Worm (Caenorhabditis elegans): ENCODE measurements around the gene F35B3.4.
A peak's percentile ranks its signal among the peaks of the same experiment; 100 is the strongest.

The F35B3.4 gene

DNA sequence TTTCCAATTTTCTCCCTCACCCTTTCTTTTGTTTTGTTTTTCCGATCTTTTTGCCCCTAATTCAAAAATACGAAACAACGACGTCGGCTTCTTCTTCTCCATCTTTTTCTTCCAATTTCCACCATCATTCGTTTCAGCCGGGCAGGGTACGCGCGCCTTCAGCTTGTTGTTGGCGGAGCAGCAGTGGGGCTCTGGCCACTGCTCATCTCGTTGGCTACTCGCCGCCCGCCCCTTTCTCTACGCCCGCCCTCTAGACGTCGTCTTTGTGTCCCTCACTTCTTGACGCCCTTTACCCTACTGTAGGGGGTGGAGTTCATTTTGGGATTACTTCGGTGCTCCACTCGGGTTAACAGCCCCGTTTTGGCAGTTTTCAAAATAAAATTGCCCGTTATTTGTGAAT, 21.8 kb downstream of the F35B3.4 start:
- TF ChIP-seq lin-39 (tag; optimal IDR thresholded peaks at IDR 0.05): peak; percentile 12
- no peak for TF ChIP-seq nhr-12 (tag; optimal IDR thresholded peaks at IDR 0.05)
- peak; percentile 74 for TF ChIP-seq nfya-1 (tag; optimal IDR thresholded peaks at IDR 0.05; ENCODE audit: insufficient read depth)

DNA sequence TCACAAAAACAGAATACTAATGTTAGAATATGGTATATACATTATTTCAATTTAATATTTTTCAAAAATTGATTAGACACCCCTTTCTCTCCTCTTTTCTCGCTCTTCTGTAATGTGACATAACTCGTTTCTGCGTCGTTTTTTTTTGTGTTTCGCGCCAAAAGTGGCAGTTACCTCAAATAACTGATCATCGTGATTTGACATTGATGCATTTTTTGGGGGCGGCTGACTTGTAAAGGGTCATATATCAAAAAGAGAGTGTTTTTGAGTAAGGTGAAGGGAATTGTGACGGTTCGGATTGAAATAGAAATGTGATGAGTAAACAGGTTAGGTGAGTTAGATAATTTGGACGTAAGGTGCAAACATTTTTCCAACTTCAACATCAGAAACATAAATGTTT, 22.8 kb downstream of the F35B3.4 start:
- TF ChIP-seq nhr-25 (tag; optimal IDR thresholded peaks at IDR 0.05) (peak; percentile 67), nhr-76 (tag; optimal IDR thresholded peaks at IDR 0.05) (no peak)

- TF ChIP-seq fkh-10 (GFP tag; optimal IDR thresholded peaks at IDR 0.05): no peak
- peak; percentile 74 for TF ChIP-seq pha-4 (tag; optimal IDR thresholded peaks at IDR 0.05)
- no peak for TF ChIP-seq lin-39 (tag; optimal IDR thresholded peaks at IDR 0.05)
- no peak for TF ChIP-seq hmg-11 (tag; optimal IDR thresholded peaks at IDR 0.05)
- no peak for TF ChIP-seq eor-1 (tag; optimal IDR thresholded peaks at IDR 0.05)
- TF ChIP-seq pqm-1 (tag; optimal IDR thresholded peaks at IDR 0.05): peak; percentile 63
- no peak for TF ChIP-seq lsy-12 (tag; optimal IDR thresholded peaks at IDR 0.05)
- no peak for TF ChIP-seq egl-27 (tag; optimal IDR thresholded peaks at IDR 0.05)
- TF ChIP-seq R02D3.7 (tag; optimal IDR thresholded peaks at IDR 0.05): no peak
- TF ChIP-seq egl-5 (tag; optimal IDR thresholded peaks at IDR 0.05): no peak
- no peak for TF ChIP-seq ceh-28 (tag; optimal IDR thresholded peaks at IDR 0.05)
- no peak for TF ChIP-seq skn-1 (tag; optimal IDR thresholded peaks at IDR 0.05)
- TF ChIP-seq nhr-25 (tag; optimal IDR thresholded peaks at IDR 0.05): no peak
- peak; percentile 70 for TF ChIP-seq elt-2 (tag; optimal IDR thresholded peaks at IDR 0.05)
- TF ChIP-seq elt-3 (tag; optimal IDR thresholded peaks at IDR 0.05): no peak
Measured at ce11 chrX:16995886-16996283, 24.9 kb downstream of the F35B3.4 start.

DNA sequence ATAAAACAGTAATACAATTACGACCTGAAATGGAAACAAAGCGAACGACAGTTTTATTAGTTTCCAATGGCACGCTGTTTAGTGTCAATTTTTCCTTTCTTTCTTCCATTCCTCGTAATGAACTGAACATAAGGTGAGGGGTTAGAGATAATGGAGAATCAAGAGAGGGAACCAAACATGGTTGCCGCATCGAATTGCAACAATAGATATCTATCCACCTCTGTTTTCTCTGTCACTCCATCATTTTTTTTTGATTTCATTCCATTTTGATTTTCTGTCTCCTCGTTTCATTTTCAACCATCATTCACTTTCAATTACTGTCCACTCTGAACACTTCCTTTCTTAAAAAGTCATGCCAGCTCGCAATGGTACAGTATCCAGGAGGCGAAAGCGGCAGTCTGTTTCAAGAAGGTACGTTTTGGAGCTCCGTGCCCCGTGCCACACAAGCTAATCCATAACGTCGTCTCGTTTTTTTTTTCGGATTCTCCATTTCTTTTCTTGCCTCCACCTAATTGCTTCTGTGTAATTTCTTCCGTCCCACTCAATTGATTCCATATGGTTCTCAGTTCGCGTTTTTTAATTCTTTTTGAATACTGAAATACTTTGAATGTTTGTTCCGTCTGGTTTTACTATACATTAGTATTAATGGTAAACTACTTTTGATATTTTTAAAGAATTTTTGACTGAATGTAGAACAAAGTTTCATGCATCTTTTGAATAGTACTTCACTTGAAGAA, 25.4 kb downstream of the F35B3.4 start:
- TF ChIP-seq ceh-16 (tag; optimal IDR thresholded peaks at IDR 0.05) (no peak), elt-2 (tag; optimal IDR thresholded peaks at IDR 0.05) (peak; percentile 12)

DNA sequence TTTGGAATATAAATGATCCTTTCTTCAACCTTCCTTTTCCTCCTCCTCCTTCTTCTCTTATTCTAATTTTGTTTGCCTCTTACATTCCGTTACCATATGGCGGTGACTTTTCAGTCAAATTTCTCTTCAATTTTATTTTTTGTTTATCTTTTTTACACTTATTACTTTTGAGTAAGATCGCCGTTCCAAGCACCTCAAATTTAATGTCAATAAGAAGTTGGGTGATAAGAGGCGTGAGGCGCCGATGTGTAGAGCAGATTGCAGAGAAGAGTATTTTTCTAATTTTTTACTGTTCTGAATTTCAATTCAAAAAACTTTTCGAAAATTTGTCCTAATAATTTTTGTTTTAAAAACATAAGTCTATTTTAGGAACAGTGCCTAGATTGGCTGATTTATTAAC, 26.3 kb downstream of the F35B3.4 start:
- TF ChIP-seq elt-2 (tag; optimal IDR thresholded peaks at IDR 0.05) (peak; percentile 12), nhr-237 (tag; optimal IDR thresholded peaks at IDR 0.05) (no peak), pha-4 (tag; optimal IDR thresholded peaks at IDR 0.05) (peak; percentile 66), tbx-2 (tag; optimal IDR thresholded peaks at IDR 0.05) (no peak)

ce11 chrX:16993524-16993923, 27.2 kb downstream of the F35B3.4 start:
- TF ChIP-seq zag-1 (tag; optimal IDR thresholded peaks at IDR 0.05) (no peak), nhr-25 (tag; optimal IDR thresholded peaks at IDR 0.05) (peak; percentile 57)

DNA sequence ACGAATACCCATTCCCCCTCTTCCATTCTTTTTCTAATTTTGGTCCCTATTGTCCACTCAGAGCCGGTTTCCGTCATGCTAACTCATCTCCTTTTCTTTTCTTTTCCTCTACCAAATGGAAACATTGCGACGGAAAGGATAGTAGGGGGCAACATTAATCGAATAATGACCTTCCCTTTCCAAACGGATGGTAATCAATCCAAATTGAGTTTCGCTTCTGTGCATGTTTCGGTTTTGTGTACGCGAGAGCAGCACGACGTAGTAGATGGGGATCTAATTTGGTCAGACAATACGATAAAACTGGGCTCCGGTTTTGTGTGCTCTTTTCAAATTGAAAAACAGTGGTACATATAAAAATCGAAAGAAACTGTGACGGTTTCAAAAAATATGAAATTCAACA, 29.3 kb downstream of the F35B3.4 start:
- TF ChIP-seq zag-1 (tag; optimal IDR thresholded peaks at IDR 0.05): peak; percentile 16
- TF ChIP-seq nfya-1 (tag; optimal IDR thresholded peaks at IDR 0.05; ENCODE audit: insufficient read depth): peak; percentile 27
- no peak for TF ChIP-seq daf-12 (tag; optimal IDR thresholded peaks at IDR 0.05)
- no peak for TF ChIP-seq jun-1 (tag; optimal IDR thresholded peaks at IDR 0.05)
- TF ChIP-seq egl-5 (tag; optimal IDR thresholded peaks at IDR 0.05): peak; percentile 15
- TF ChIP-seq nhr-67 (tag; optimal IDR thresholded peaks at IDR 0.05): no peak

ce11 chrX:16988367-16988766, 32.4 kb downstream of the F35B3.4 start:
- TF ChIP-seq nfya-1 (tag; optimal IDR thresholded peaks at IDR 0.05; ENCODE audit: insufficient read depth) (no peak), nhr-23 (tag; optimal IDR thresholded peaks at IDR 0.05) (no peak), ztf-4 (tag; optimal IDR thresholded peaks at IDR 0.05) (no peak), ama-1 (optimal IDR thresholded peaks at IDR 0.05) (no peak), lin-39 (tag; optimal IDR thresholded peaks at IDR 0.05) (peak; percentile 47), nhr-43 (tag; optimal IDR thresholded peaks at IDR 0.05; ENCODE audit: poor library complexity, severe bottlenecking) (no peak), egl-5 (tag; optimal IDR thresholded peaks at IDR 0.05) (peak; percentile 34), pha-4 (tag; optimal IDR thresholded peaks at IDR 0.05) (no peak), elt-2 (tag; optimal IDR thresholded peaks at IDR 0.05) (no peak), nhr-237 (tag; optimal IDR thresholded peaks at IDR 0.05) (no peak)

Data from whole organism, L3 larva.